Fruit fly (Drosophila melanogaster): ENCODE measurements around the gene CG13473.

dm6 chr3L:14728460-14728859 is at the start of gene CG13473:
- no peak for TF ChIP-seq nerfin-2 (GFP tag; IDR thresholded peaks at IDR 0.05; ENCODE audit: partially characterized antibody)
- no peak for TF ChIP-seq bigmax (GFP tag; optimal IDR thresholded peaks at IDR 0.05)
- TF ChIP-seq NC2α (GFP tag; optimal IDR thresholded peaks at IDR 0.05), result no peak
- TF ChIP-seq usp (GFP tag; optimal IDR thresholded peaks at IDR 0.05), result no peak
- TF ChIP-seq CG9817 (tag; optimal IDR thresholded peaks at IDR 0.05), result no peak
- no peak for TF ChIP-seq CG18476 (GFP tag; optimal IDR thresholded peaks at IDR 0.05)
- TF ChIP-seq Xrp1 (GFP tag; IDR thresholded peaks at IDR 0.05), result no peak
- no peak for TF ChIP-seq luna (GFP tag; optimal IDR thresholded peaks at IDR 0.05)
